Worm (Caenorhabditis elegans): Measurements from ENCODE around the gene T21H3.5.
A peak's percentile ranks its signal among the peaks of the same experiment; 100 is the strongest.

T21H3.5 gene

ce11 chrV:1164196-1164691, at the start of gene T21H3.5:
Gene T21H3.5, minus strand, starts transcription at chrV:1164293.
- TF ChIP-seq ham-2 (GFP tag; optimal IDR thresholded peaks at IDR 0.05) = peak; percentile 87
- no peak for TF ChIP-seq lsy-2 (tag; optimal IDR thresholded peaks at IDR 0.05)
- TF ChIP-seq ceh-43 (GFP tag; optimal IDR thresholded peaks at IDR 0.05) = no peak
- TF ChIP-seq snpc-4 (tag; optimal IDR thresholded peaks at IDR 0.05) = no peak
- TF ChIP-seq mls-2 (tag; optimal IDR thresholded peaks at IDR 0.05) = no peak
- TF ChIP-seq nhr-12 (tag; optimal IDR thresholded peaks at IDR 0.05) = no peak
- no peak for TF ChIP-seq M03D4.4 (tag; optimal IDR thresholded peaks at IDR 0.05)
- TF ChIP-seq hlh-1 (tag; optimal IDR thresholded peaks at IDR 0.05) = no peak

ce11 chrV:1207589-1207988, 43.5 kb upstream of the T21H3.5 start, which contains the start of gene Y50D4A.1:
Gene Y50D4A.1, plus strand, starts transcription at chrV:1207889.
- TF ChIP-seq unc-39 (tag; optimal IDR thresholded peaks at IDR 0.05) (no peak), ceh-43 (GFP tag; optimal IDR thresholded peaks at IDR 0.05) (no peak), lin-32 (GFP tag; optimal IDR thresholded peaks at IDR 0.05) (no peak), blmp-1 (tag; optimal IDR thresholded peaks at IDR 0.05) (no peak), pha-4 (tag; optimal IDR thresholded peaks at IDR 0.05) (no peak), hlh-1 (tag; optimal IDR thresholded peaks at IDR 0.05) (no peak), ztf-11 (tag; optimal IDR thresholded peaks at IDR 0.05) (no peak), cnd-1 (tag; optimal IDR thresholded peaks at IDR 0.05) (no peak), sptf-1 (tag; optimal IDR thresholded peaks at IDR 0.05) (no peak), elt-1 (tag; optimal IDR thresholded peaks at IDR 0.05; ENCODE audit: borderline replicate concordance, insufficient read depth) (no peak), elt-3 (tag; optimal IDR thresholded peaks at IDR 0.05) (no peak), flh-1 (GFP tag; optimal IDR thresholded peaks at IDR 0.05) (no peak), snpc-4 (tag; optimal IDR thresholded peaks at IDR 0.05) (no peak)

ce11 chrV:1206971-1207370, 42.9 kb upstream of the T21H3.5 start, which contains the start of gene Y50D4A.5:
Gene Y50D4A.5, plus strand, starts transcription at chrV:1207307.
- TF ChIP-seq cnd-1 (tag; optimal IDR thresholded peaks at IDR 0.05) (no peak), pha-4 (tag; optimal IDR thresholded peaks at IDR 0.05) (no peak), sptf-1 (tag; optimal IDR thresholded peaks at IDR 0.05) (no peak), ceh-43 (GFP tag; optimal IDR thresholded peaks at IDR 0.05) (no peak), nhr-28 (tag; optimal IDR thresholded peaks at IDR 0.05) (no peak), flh-1 (GFP tag; optimal IDR thresholded peaks at IDR 0.05) (no peak), ces-1 (GFP tag; optimal IDR thresholded peaks at IDR 0.05) (peak; percentile 64), elt-3 (tag; optimal IDR thresholded peaks at IDR 0.05) (no peak), mls-2 (tag; optimal IDR thresholded peaks at IDR 0.05) (peak; percentile 11)

ce11 chrV:1201717-1202116, 37.6 kb upstream of the T21H3.5 start:
- TF ChIP-seq nhr-12 (tag; optimal IDR thresholded peaks at IDR 0.05) (no peak), snpc-4 (tag; optimal IDR thresholded peaks at IDR 0.05) (no peak), nhr-237 (tag; optimal IDR thresholded peaks at IDR 0.05) (no peak), unc-39 (tag; optimal IDR thresholded peaks at IDR 0.05) (no peak), elt-3 (tag; optimal IDR thresholded peaks at IDR 0.05) (no peak), ces-1 (GFP tag; optimal IDR thresholded peaks at IDR 0.05) (no peak), drap-1 (GFP tag; optimal IDR thresholded peaks at IDR 0.05) (no peak), nhr-2 (tag; optimal IDR thresholded peaks at IDR 0.05) (no peak), ceh-39 (tag; optimal IDR thresholded peaks at IDR 0.05) (no peak), blmp-1 (tag; optimal IDR thresholded peaks at IDR 0.05) (no peak), mab-5 (tag; optimal IDR thresholded peaks at IDR 0.05) (no peak)

- no peak for TF ChIP-seq tbx-8 (GFP tag; optimal IDR thresholded peaks at IDR 0.05)
- TF ChIP-seq elt-1 (tag; optimal IDR thresholded peaks at IDR 0.05; ENCODE audit: borderline replicate concordance, insufficient read depth) = no peak
- TF ChIP-seq blmp-1 (tag; optimal IDR thresholded peaks at IDR 0.05) = no peak
- TF ChIP-seq ceh-43 (GFP tag; optimal IDR thresholded peaks at IDR 0.05) = no peak
These were observed 35.3 kb upstream of the T21H3.5 start, which contains the start of gene Y50D4A.6 for ce11 chrV:1199219-1199889. Gene Y50D4A.6, minus strand, starts transcription at chrV:1199269.

- peak; percentile 42 for TF ChIP-seq ces-1 (GFP tag; optimal IDR thresholded peaks at IDR 0.05)
- TF ChIP-seq mls-2 (tag; optimal IDR thresholded peaks at IDR 0.05) = peak; percentile 54
- TF ChIP-seq mep-1 (tag; optimal IDR thresholded peaks at IDR 0.05) = peak; percentile 4
- TF ChIP-seq sptf-1 (tag; optimal IDR thresholded peaks at IDR 0.05) = peak; percentile 75
- TF ChIP-seq drap-1 (GFP tag; optimal IDR thresholded peaks at IDR 0.05) = peak; percentile 16
- TF ChIP-seq cnd-1 (tag; optimal IDR thresholded peaks at IDR 0.05) = peak; percentile 23
- TF ChIP-seq unc-120 (tag; optimal IDR thresholded peaks at IDR 0.05; ENCODE audit: poor library complexity, severe bottlenecking) = peak; percentile 17
These were observed 33.1 kb upstream of the T21H3.5 start for ce11 chrV:1197064-1197724.

All from whole organism, mixed stage, embryonic.